Fruit fly (Drosophila melanogaster) whole organism, prepupa: ENCODE results near the gene Grip71.

Experiments used
- Blimp-1 ChIP-seq: fragments of 200-800 bp; sonication (Bioruptor generic); optimal IDR thresholded peaks from 3 replicates; lab custom pipeline; 2017; ENCODE audit warnings: missing biosample characterization, missing genetic modification characterization, mild to moderate bottlenecking, moderate library complexity, missing genetic modification reagents
- CG10669 ChIP-seq: fragments of 200-800 bp; sonication (Bioruptor generic); optimal IDR thresholded peaks from 3 replicates; lab custom pipeline; 2018; ENCODE audit warnings: missing biosample characterization, mild to moderate bottlenecking, missing genetic modification characterization, moderate library complexity
- CG11294 ChIP-seq: fragments of 200-800 bp; sonication (Bioruptor generic); IDR thresholded peaks from 2 replicates; pipeline ENCODE4 v1.3.6; 2022; ENCODE audit warnings: missing biosample characterization, missing genetic modification characterization
- CG11762 ChIP-seq: fragments of 200-800 bp; sonication (Bioruptor generic); optimal IDR thresholded peaks from 3 replicates; lab custom pipeline; 2016; ENCODE audit warnings: missing biosample characterization, missing genetic modification characterization; ENCODE audit not compliant: insufficient read depth
- CG11902 ChIP-seq: fragments of 200-800 bp; sonication (Bioruptor generic); optimal IDR thresholded peaks from 3 replicates; lab custom pipeline; 2016; ENCODE audit warnings: missing biosample characterization, missing genetic modification characterization
- CG1621 ChIP-seq: fragments of 200-800 bp; sonication (Bioruptor generic); optimal IDR thresholded peaks from 3 replicates; lab custom pipeline; 2018; ENCODE audit warnings: missing biosample characterization, mild to moderate bottlenecking, missing genetic modification characterization
- CG16779 ChIP-seq: fragments of 200-800 bp; sonication (Bioruptor generic); optimal IDR thresholded peaks from 3 replicates; lab custom pipeline; 2017; ENCODE audit warnings: missing biosample characterization, mild to moderate bottlenecking, missing genetic modification characterization
- CG3032 ChIP-seq: fragments of 200-800 bp; optimal IDR thresholded peaks from 2 replicates; lab custom pipeline; 2019; ENCODE audit warnings: missing biosample characterization, mild to moderate bottlenecking, missing genetic modification characterization, moderate library complexity
- CG31627 ChIP-seq: fragments of 200-800 bp; sonication (Bioruptor generic); optimal IDR thresholded peaks from 3 replicates; lab custom pipeline; 2016; ENCODE audit warnings: missing biosample characterization, missing genetic modification characterization
- CG32006 ChIP-seq: fragments of 200-800 bp; sonication (Bioruptor generic); optimal IDR thresholded peaks from 3 replicates; lab custom pipeline; 2017; ENCODE audit warnings: missing biosample characterization, mild to moderate bottlenecking, missing genetic modification characterization
- CG34406 ChIP-seq: fragments of 200-800 bp; sonication (Bioruptor generic); optimal IDR thresholded peaks from 3 replicates; lab custom pipeline; 2016; ENCODE audit warnings: missing biosample characterization, missing genetic modification characterization
- CG3919 ChIP-seq: fragments of 200-800 bp; sonication (Bioruptor generic); optimal IDR thresholded peaks from 3 replicates; lab custom pipeline; 2016; ENCODE audit warnings: missing biosample characterization, missing genetic modification characterization
- CG4318 ChIP-seq: fragments of 200-800 bp; sonication (Bioruptor generic); optimal IDR thresholded peaks from 3 replicates; lab custom pipeline; 2017; ENCODE audit warnings: missing biosample characterization, mild to moderate bottlenecking, missing genetic modification characterization
- CG6163 ChIP-seq: fragments of 200-800 bp; sonication (Bioruptor generic); IDR thresholded peaks from 3 replicates; pipeline ENCODE4 v1.3.6; 2022; ENCODE audit warnings: missing biosample characterization, missing genetic modification characterization
- CG6276 ChIP-seq: fragments of 200-800 bp; sonication (Bioruptor generic); optimal IDR thresholded peaks from 2 replicates; lab custom pipeline; 2017; ENCODE audit warnings: missing biosample characterization, mild to moderate bottlenecking, missing genetic modification characterization
- CG6792 ChIP-seq: fragments of 200-800 bp; sonication (Bioruptor generic); optimal IDR thresholded peaks from 3 replicates; lab custom pipeline; 2016; ENCODE audit warnings: missing biosample characterization, missing genetic modification characterization
- CG6808 ChIP-seq: fragments of 200-800 bp; sonication (Bioruptor generic); optimal IDR thresholded peaks from 3 replicates; lab custom pipeline; 2017; ENCODE audit warnings: missing biosample characterization, missing genetic modification characterization, mild to moderate bottlenecking, moderate library complexity, missing genetic modification reagents
- CG6854 ChIP-seq: fragments of 200-800 bp; sonication (Bioruptor generic); optimal IDR thresholded peaks from 2 replicates; lab custom pipeline; 2017; ENCODE audit warnings: missing biosample characterization, mild to moderate bottlenecking, missing genetic modification characterization
- CG8119 ChIP-seq: fragments of 200-800 bp; sonication (Bioruptor generic); IDR thresholded peaks from 3 replicates; pipeline ENCODE4 v1.3.6; 2022; ENCODE audit warnings: missing biosample characterization, missing genetic modification characterization
- CG8319 ChIP-seq: fragments of 200-800 bp; sonication (Bioruptor generic); optimal IDR thresholded peaks from 3 replicates; lab custom pipeline; 2016; ENCODE audit warnings: missing biosample characterization, missing genetic modification characterization
- CG8632 ChIP-seq: fragments of 200-800 bp; sonication (Bioruptor generic); optimal IDR thresholded peaks from 3 replicates; lab custom pipeline; 2016; ENCODE audit warnings: missing biosample characterization, missing genetic modification characterization
- Eip75B ChIP-seq: fragments of 200-800 bp; sonication (Bioruptor generic); optimal IDR thresholded peaks from 3 replicates; lab custom pipeline; 2016; ENCODE audit warnings: missing biosample characterization, missing genetic modification characterization
- Eip78C ChIP-seq: fragments of 200-800 bp; sonication (Bioruptor generic); peaks from one replicate; lab custom pipeline; 2016; ENCODE audit warnings: missing biosample characterization, missing genetic modification characterization
- Eip93F ChIP-seq: fragments of 200-800 bp; sonication (Bioruptor generic); optimal IDR thresholded peaks from 2 replicates; lab custom pipeline; 2016; ENCODE audit warnings: missing biosample characterization, mild to moderate bottlenecking, missing genetic modification characterization
- Ets21C ChIP-seq: fragments of 200-800 bp; sonication (Bioruptor generic); optimal IDR thresholded peaks from 3 replicates; lab custom pipeline; 2016; ENCODE audit warnings: missing biosample characterization, missing genetic modification characterization
- Ets96B ChIP-seq: fragments of 200-800 bp; optimal IDR thresholded peaks from 2 replicates; lab custom pipeline; 2019; ENCODE audit warnings: missing biosample characterization, mild to moderate bottlenecking, missing genetic modification characterization, moderate library complexity
- Hr38 ChIP-seq: sonication (Bioruptor generic); optimal IDR thresholded peaks from 2 replicates; lab custom pipeline; 2016; ENCODE audit warnings: missing biosample characterization, missing genetic modification characterization
- Hr39 ChIP-seq: fragments of 200-800 bp; sonication (Bioruptor generic); optimal IDR thresholded peaks from 2 replicates; lab custom pipeline; 2016; ENCODE audit warnings: missing biosample characterization, missing genetic modification characterization
- Hr4 ChIP-seq: fragments of 200-800 bp; sonication (Bioruptor generic); optimal IDR thresholded peaks from 3 replicates; lab custom pipeline; 2016; ENCODE audit warnings: missing biosample characterization, missing genetic modification characterization
- Lpt ChIP-seq: fragments of 200-800 bp; sonication (Bioruptor generic); optimal IDR thresholded peaks from 3 replicates; lab custom pipeline; 2016; ENCODE audit warnings: missing biosample characterization, missing genetic modification characterization
- Met ChIP-seq: fragments of 200-800 bp; sonication (Bioruptor generic); optimal IDR thresholded peaks from 3 replicates; lab custom pipeline; 2016; ENCODE audit warnings: missing biosample characterization, missing genetic modification characterization
- Smox ChIP-seq: fragments of 200-800 bp; sonication (Bioruptor generic); optimal IDR thresholded peaks from 3 replicates; lab custom pipeline; 2016; ENCODE audit warnings: missing biosample characterization, missing genetic modification characterization
- Sox102F ChIP-seq: fragments of 200-800 bp; sonication (Bioruptor generic); optimal IDR thresholded peaks from 2 replicates; lab custom pipeline; 2016; ENCODE audit warnings: missing biosample characterization, mild to moderate bottlenecking, missing genetic modification characterization
- Sox14 ChIP-seq: fragments of 200-800 bp; sonication (Bioruptor generic); optimal IDR thresholded peaks from 3 replicates; lab custom pipeline; 2016; ENCODE audit warnings: missing biosample characterization, missing genetic modification characterization
- Sox15 ChIP-seq: fragments of 200-800 bp; sonication (Bioruptor generic); optimal IDR thresholded peaks from 3 replicates; lab custom pipeline; 2016; ENCODE audit warnings: missing biosample characterization, missing genetic modification characterization
- achi ChIP-seq: fragments of 200-800 bp; sonication (Bioruptor generic); optimal IDR thresholded peaks from 3 replicates; lab custom pipeline; 2016; ENCODE audit warnings: missing biosample characterization, missing genetic modification characterization
- cyc ChIP-seq: fragments of 200-800 bp; sonication (Bioruptor generic); optimal IDR thresholded peaks from 3 replicates; lab custom pipeline; 2016; ENCODE audit warnings: missing biosample characterization, missing genetic modification characterization
- dac ChIP-seq: fragments of 200-800 bp; sonication (Bioruptor generic); optimal IDR thresholded peaks from 2 replicates; lab custom pipeline; 2017; ENCODE audit warnings: missing biosample characterization, mild to moderate bottlenecking, missing genetic modification characterization
- dsx ChIP-seq: fragments of 200-800 bp; optimal IDR thresholded peaks from 3 replicates; lab custom pipeline; 2019; ENCODE audit warnings: missing biosample characterization, mild to moderate bottlenecking, missing genetic modification characterization, moderate library complexity; ENCODE audit not compliant: poor library complexity, severe bottlenecking
- eg ChIP-seq: fragments of 200-800 bp; sonication (Bioruptor generic); IDR thresholded peaks from 3 replicates; pipeline ENCODE4 v1.3.6; 2022; ENCODE audit warnings: missing biosample characterization, missing genetic modification characterization
- esn ChIP-seq: fragments of 200-800 bp; sonication (Bioruptor generic); optimal IDR thresholded peaks from 2 replicates; lab custom pipeline; 2016; ENCODE audit warnings: missing biosample characterization, mild to moderate bottlenecking, missing genetic modification characterization, moderate library complexity
- fd59A ChIP-seq: fragments of 200-800 bp; sonication (Bioruptor generic); optimal IDR thresholded peaks from 2 replicates; lab custom pipeline; 2017; ENCODE audit warnings: missing biosample characterization, mild to moderate bottlenecking, missing genetic modification characterization, missing genetic modification reagents
- fkh ChIP-seq: fragments of 200-800 bp; sonication (Bioruptor generic); optimal IDR thresholded peaks from 3 replicates; lab custom pipeline; 2017; ENCODE audit warnings: missing biosample characterization, mild to moderate bottlenecking, missing genetic modification characterization, moderate library complexity
- lz ChIP-seq: fragments of 200-800 bp; sonication (Bioruptor generic); optimal IDR thresholded peaks from 3 replicates; lab custom pipeline; 2016; ENCODE audit warnings: missing biosample characterization, missing genetic modification characterization
- net ChIP-seq: fragments of 200-800 bp; sonication (Bioruptor generic); optimal IDR thresholded peaks from 3 replicates; lab custom pipeline; 2016; ENCODE audit warnings: missing biosample characterization, missing genetic modification characterization
- pdm3 ChIP-seq: fragments of 200-800 bp; sonication (Bioruptor generic); optimal IDR thresholded peaks from 3 replicates; lab custom pipeline; 2016; ENCODE audit warnings: missing biosample characterization, missing genetic modification characterization
- salr ChIP-seq, 2 experiments: fragments of 200-800 bp; sonication (Bioruptor generic); optimal IDR thresholded peaks; 3 replicates each; lab custom pipeline; 2016 to 2018; ENCODE audit warnings: missing biosample characterization in 2 of 2, missing genetic modification characterization in 2 of 2, mild to moderate bottlenecking in 1 of 2
- topi ChIP-seq: fragments of 200-800 bp; sonication (Bioruptor generic); optimal IDR thresholded peaks from 3 replicates; lab custom pipeline; 2016; ENCODE audit warnings: missing biosample characterization, missing genetic modification characterization

Grip71 gene

dm6 chr2L:18694724-18695105, 13.9 kb upstream of the Grip71 start (continued):
- TF ChIP-seq Sox14 (GFP tag; lab: Kevin White, UChicago) (peak; percentile 51), CG8632 (peak; percentile 55), CG11902 (peak; percentile 11), CG8119 (GFP tag; lab: Robert Waterston, UW) (peak; percentile 77), Eip75B (GFP tag; lab: Kevin White, UChicago) (peak; percentile 58), CG3919 (GFP tag; lab: Kevin White, UChicago) (peak; percentile 43), CG6163 (GFP tag; lab: Robert Waterston, UW) (peak; percentile 84), salr (GFP tag; optimal IDR thresholded peaks at IDR 0.05; lab: Kevin White, UChicago) (peak in 1 of 2 experiments; percentile 28), dac (no peak), topi (GFP tag; lab: Kevin White, UChicago) (peak; percentile 23), CG3032 (peak; percentile 7), Blimp-1 (GFP tag; lab: Kevin White, UChicago) (no peak), fd59A (GFP tag; lab: Kevin White, UChicago) (no peak)

- TF ChIP-seq esn (GFP tag; lab: Kevin White, UChicago) (peak; percentile 88), Sox15 (GFP tag; lab: Kevin White, UChicago) (peak; percentile 84), CG6854 (GFP tag; lab: Kevin White, UChicago) (peak; percentile 49), fkh (GFP tag; lab: Kevin White, UChicago) (peak; percentile 31), Eip78C (GFP tag; lab: Kevin White, UChicago) (peak; percentile 96), CG11294 (peak; percentile 87), salr (GFP tag; optimal IDR thresholded peaks at IDR 0.05; lab: Kevin White, UChicago) (peak; percentile 57 to 64), achi (GFP tag; lab: Kevin White, UChicago) (peak; percentile 89), CG34406 (GFP tag; lab: Kevin White, UChicago) (peak; percentile 81), Sox102F (GFP tag; lab: Kevin White, UChicago) (peak; percentile 85), topi (GFP tag; lab: Kevin White, UChicago) (peak; percentile 88), CG6792 (GFP tag; lab: Kevin White, UChicago) (peak; percentile 86), Ets21C (GFP tag; lab: Kevin White, UChicago) (peak; percentile 85), CG11762 (peak; percentile 51), CG8632 (peak; percentile 77), CG16779 (tag; lab: Kevin White, UChicago) (peak; percentile 47), Eip75B (GFP tag; lab: Kevin White, UChicago) (peak; percentile 86), CG32006 (GFP tag; lab: Kevin White, UChicago) (peak; percentile 77), dsx (GFP tag; lab: Kevin White, UChicago) (peak; percentile 37), CG31627 (peak; percentile 93), CG11902 (peak; percentile 87), CG8319 (GFP tag; lab: Kevin White, UChicago) (peak; percentile 88), CG6276 (GFP tag; lab: Kevin White, UChicago) (no peak), CG1621 (tag; lab: Kevin White, UChicago) (peak; percentile 61), eg (GFP tag; lab: Robert Waterston, UW) (peak; percentile 94), CG6808 (GFP tag; lab: Kevin White, UChicago) (no peak), net (peak; percentile 83), Hr38 (GFP tag; lab: Kevin White, UChicago) (peak; percentile 74), Lpt (peak; percentile 82), fd59A (GFP tag; lab: Kevin White, UChicago) (peak; percentile 22), Smox (GFP tag; lab: Kevin White, UChicago) (peak; percentile 90), dac (peak; percentile 85), Hr4 (GFP tag; lab: Kevin White, UChicago) (peak; percentile 86), pdm3 (no peak), Sox14 (GFP tag; lab: Kevin White, UChicago) (peak; percentile 91), CG3919 (GFP tag; lab: Kevin White, UChicago) (peak; percentile 93), CG3032 (peak; percentile 73), CG4318 (GFP tag; lab: Kevin White, UChicago) (peak; percentile 69), lz (GFP tag; lab: Kevin White, UChicago) (peak; percentile 89), cyc (peak; percentile 93), Ets96B (tag; lab: Kevin White, UChicago) (peak; percentile 63), Hr39 (GFP tag; lab: Kevin White, UChicago) (peak; percentile 93), CG10669 (peak; percentile 64), Blimp-1 (GFP tag; lab: Kevin White, UChicago) (peak; percentile 96), Eip93F (peak; percentile 89), Met (GFP tag; lab: Kevin White, UChicago) (peak; percentile 90)
Observed at dm6 chr2L:18695404-18695804, 13.2 kb upstream of the Grip71 start, which contains the start of the genes CG10383 and CG10338. Gene CG10383 (minus strand): TSS chr2L:18695602. Gene CG10338 (plus strand): TSS chr2L:18695664.
